Worm (Caenorhabditis elegans): ENCODE measurements around the gene gcy-23.

ce11 chrIV:3260216-3260615 lies 28.9 kb downstream of the gcy-23 start:
- TF ChIP-seq efl-1 (optimal IDR thresholded peaks at IDR 0.05) (no peak), efl-1 (GFP tag; optimal IDR thresholded peaks at IDR 0.05 in 1 of 2) (no peak), sup-37 (GFP tag; optimal IDR thresholded peaks at IDR 0.05) (no peak), lin-13 (GFP tag; optimal IDR thresholded peaks at IDR 0.05) (no peak), nhr-90 (tag; optimal IDR thresholded peaks at IDR 0.05; ENCODE audit: poor library complexity) (no peak), nhr-12 (tag; optimal IDR thresholded peaks at IDR 0.05) (no peak), dpl-1 (GFP tag; optimal IDR thresholded peaks at IDR 0.05) (no peak), blmp-1 (tag; optimal IDR thresholded peaks at IDR 0.05) (no peak), nhr-11 (tag; optimal IDR thresholded peaks at IDR 0.05) (no peak), efl-3 (GFP tag; optimal IDR thresholded peaks at IDR 0.05) (no peak), ama-1 (optimal IDR thresholded peaks at IDR 0.05) (no peak), ces-1 (GFP tag; optimal IDR thresholded peaks at IDR 0.05) (no peak)

Data from whole organism, L1 larva.